Worm (Caenorhabditis elegans): Measurements from ENCODE around the gene C05E7.3.

ce11 chrX:12929961-12930360 is 16.5 kb downstream of the C05E7.3 start, which contains the start of gene C34E7.3:
- no peak for TF ChIP-seq jun-1 (tag; optimal IDR thresholded peaks at IDR 0.05)
- TF ChIP-seq nhr-11 (tag; optimal IDR thresholded peaks at IDR 0.05): no peak
- TF ChIP-seq egl-27 (tag; optimal IDR thresholded peaks at IDR 0.05): no peak
- no peak for TF ChIP-seq fkh-10 (GFP tag; optimal IDR thresholded peaks at IDR 0.05)
- no peak for TF ChIP-seq lin-39 (tag; optimal IDR thresholded peaks at IDR 0.05)
- no peak for TF ChIP-seq unc-39 (tag; optimal IDR thresholded peaks at IDR 0.05)
- TF ChIP-seq ama-1 (optimal IDR thresholded peaks at IDR 0.05): no peak
- TF ChIP-seq tbx-2 (tag; optimal IDR thresholded peaks at IDR 0.05): no peak
